Fruit fly (Drosophila melanogaster) whole organism, prepupa: Measurements from ENCODE around the gene amos.

Experiments used
- Blimp-1 ChIP-seq: fragments of 200-800 bp; sonication (Bioruptor generic); optimal IDR thresholded peaks from 3 replicates; lab custom pipeline; 2017; ENCODE audit warnings: missing biosample characterization, missing genetic modification characterization, mild to moderate bottlenecking, moderate library complexity, missing genetic modification reagents
- CG10631 ChIP-seq: fragments of 200-800 bp; sonication (Bioruptor generic); optimal IDR thresholded peaks from 2 replicates; lab custom pipeline; 2016; ENCODE audit warnings: missing biosample characterization, missing genetic modification characterization
- CG11762 ChIP-seq: fragments of 200-800 bp; sonication (Bioruptor generic); optimal IDR thresholded peaks from 3 replicates; lab custom pipeline; 2016; ENCODE audit warnings: missing biosample characterization, missing genetic modification characterization; ENCODE audit not compliant: insufficient read depth
- CG11902 ChIP-seq: fragments of 200-800 bp; sonication (Bioruptor generic); optimal IDR thresholded peaks from 3 replicates; lab custom pipeline; 2016; ENCODE audit warnings: missing biosample characterization, missing genetic modification characterization
- CG15336 ChIP-seq: fragments of 200-800 bp; sonication (Bioruptor generic); IDR thresholded peaks from 2 replicates; pipeline ENCODE4 v1.3.6; 2022; ENCODE audit warnings: missing biosample characterization, missing genetic modification characterization
- CG1621 ChIP-seq: fragments of 200-800 bp; sonication (Bioruptor generic); optimal IDR thresholded peaks from 3 replicates; lab custom pipeline; 2018; ENCODE audit warnings: missing biosample characterization, mild to moderate bottlenecking, missing genetic modification characterization
- CG3032 ChIP-seq: fragments of 200-800 bp; optimal IDR thresholded peaks from 2 replicates; lab custom pipeline; 2019; ENCODE audit warnings: missing biosample characterization, mild to moderate bottlenecking, missing genetic modification characterization, moderate library complexity
- CG31627 ChIP-seq: fragments of 200-800 bp; sonication (Bioruptor generic); optimal IDR thresholded peaks from 3 replicates; lab custom pipeline; 2016; ENCODE audit warnings: missing biosample characterization, missing genetic modification characterization
- CG34406 ChIP-seq: fragments of 200-800 bp; sonication (Bioruptor generic); optimal IDR thresholded peaks from 3 replicates; lab custom pipeline; 2016; ENCODE audit warnings: missing biosample characterization, missing genetic modification characterization
- CG3919 ChIP-seq: fragments of 200-800 bp; sonication (Bioruptor generic); optimal IDR thresholded peaks from 3 replicates; lab custom pipeline; 2016; ENCODE audit warnings: missing biosample characterization, missing genetic modification characterization
- CG4318 ChIP-seq: fragments of 200-800 bp; sonication (Bioruptor generic); optimal IDR thresholded peaks from 3 replicates; lab custom pipeline; 2017; ENCODE audit warnings: missing biosample characterization, mild to moderate bottlenecking, missing genetic modification characterization
- CG6276 ChIP-seq: fragments of 200-800 bp; sonication (Bioruptor generic); optimal IDR thresholded peaks from 2 replicates; lab custom pipeline; 2017; ENCODE audit warnings: missing biosample characterization, mild to moderate bottlenecking, missing genetic modification characterization
- CG6808 ChIP-seq: fragments of 200-800 bp; sonication (Bioruptor generic); optimal IDR thresholded peaks from 3 replicates; lab custom pipeline; 2017; ENCODE audit warnings: missing biosample characterization, missing genetic modification characterization, mild to moderate bottlenecking, moderate library complexity, missing genetic modification reagents
- CG6854 ChIP-seq: fragments of 200-800 bp; sonication (Bioruptor generic); optimal IDR thresholded peaks from 2 replicates; lab custom pipeline; 2017; ENCODE audit warnings: missing biosample characterization, mild to moderate bottlenecking, missing genetic modification characterization
- CG7368 ChIP-seq: fragments of 200-800 bp; sonication (Bioruptor generic); optimal IDR thresholded peaks from 3 replicates; lab custom pipeline; 2016; ENCODE audit warnings: missing biosample characterization, missing genetic modification characterization
- CG8119 ChIP-seq: fragments of 200-800 bp; sonication (Bioruptor generic); IDR thresholded peaks from 3 replicates; pipeline ENCODE4 v1.3.6; 2022; ENCODE audit warnings: missing biosample characterization, missing genetic modification characterization
- CG8319 ChIP-seq: fragments of 200-800 bp; sonication (Bioruptor generic); optimal IDR thresholded peaks from 3 replicates; lab custom pipeline; 2016; ENCODE audit warnings: missing biosample characterization, missing genetic modification characterization
- CG8632 ChIP-seq: fragments of 200-800 bp; sonication (Bioruptor generic); optimal IDR thresholded peaks from 3 replicates; lab custom pipeline; 2016; ENCODE audit warnings: missing biosample characterization, missing genetic modification characterization
- CG9139 ChIP-seq: fragments of 200-800 bp; sonication (Bioruptor generic); optimal IDR thresholded peaks from 3 replicates; lab custom pipeline; 2017; ENCODE audit warnings: missing biosample characterization, mild to moderate bottlenecking, missing genetic modification characterization
- Eip75B ChIP-seq: fragments of 200-800 bp; sonication (Bioruptor generic); optimal IDR thresholded peaks from 3 replicates; lab custom pipeline; 2016; ENCODE audit warnings: missing biosample characterization, missing genetic modification characterization
- Eip78C ChIP-seq: fragments of 200-800 bp; sonication (Bioruptor generic); peaks from one replicate; lab custom pipeline; 2016; ENCODE audit warnings: missing biosample characterization, missing genetic modification characterization
- Hr38 ChIP-seq: sonication (Bioruptor generic); optimal IDR thresholded peaks from 2 replicates; lab custom pipeline; 2016; ENCODE audit warnings: missing biosample characterization, missing genetic modification characterization
- Hr39 ChIP-seq: fragments of 200-800 bp; sonication (Bioruptor generic); optimal IDR thresholded peaks from 2 replicates; lab custom pipeline; 2016; ENCODE audit warnings: missing biosample characterization, missing genetic modification characterization
- Hr4 ChIP-seq: fragments of 200-800 bp; sonication (Bioruptor generic); optimal IDR thresholded peaks from 3 replicates; lab custom pipeline; 2016; ENCODE audit warnings: missing biosample characterization, missing genetic modification characterization
- Lpt ChIP-seq: fragments of 200-800 bp; sonication (Bioruptor generic); optimal IDR thresholded peaks from 3 replicates; lab custom pipeline; 2016; ENCODE audit warnings: missing biosample characterization, missing genetic modification characterization
- Met ChIP-seq: fragments of 200-800 bp; sonication (Bioruptor generic); optimal IDR thresholded peaks from 3 replicates; lab custom pipeline; 2016; ENCODE audit warnings: missing biosample characterization, missing genetic modification characterization
- Sox102F ChIP-seq: fragments of 200-800 bp; sonication (Bioruptor generic); optimal IDR thresholded peaks from 2 replicates; lab custom pipeline; 2016; ENCODE audit warnings: missing biosample characterization, mild to moderate bottlenecking, missing genetic modification characterization
- Sox14 ChIP-seq: fragments of 200-800 bp; sonication (Bioruptor generic); optimal IDR thresholded peaks from 3 replicates; lab custom pipeline; 2016; ENCODE audit warnings: missing biosample characterization, missing genetic modification characterization
- achi ChIP-seq: fragments of 200-800 bp; sonication (Bioruptor generic); optimal IDR thresholded peaks from 3 replicates; lab custom pipeline; 2016; ENCODE audit warnings: missing biosample characterization, missing genetic modification characterization
- acj6 ChIP-seq: fragments of 200-800 bp; sonication (Bioruptor generic); optimal IDR thresholded peaks from 3 replicates; lab custom pipeline; 2016; ENCODE audit warnings: missing biosample characterization, missing genetic modification characterization
- cyc ChIP-seq: fragments of 200-800 bp; sonication (Bioruptor generic); optimal IDR thresholded peaks from 3 replicates; lab custom pipeline; 2016; ENCODE audit warnings: missing biosample characterization, missing genetic modification characterization
- dac ChIP-seq: fragments of 200-800 bp; sonication (Bioruptor generic); optimal IDR thresholded peaks from 2 replicates; lab custom pipeline; 2017; ENCODE audit warnings: missing biosample characterization, mild to moderate bottlenecking, missing genetic modification characterization
- dsx ChIP-seq: fragments of 200-800 bp; optimal IDR thresholded peaks from 3 replicates; lab custom pipeline; 2019; ENCODE audit warnings: missing biosample characterization, mild to moderate bottlenecking, missing genetic modification characterization, moderate library complexity; ENCODE audit not compliant: poor library complexity, severe bottlenecking
- eg ChIP-seq: fragments of 200-800 bp; sonication (Bioruptor generic); IDR thresholded peaks from 3 replicates; pipeline ENCODE4 v1.3.6; 2022; ENCODE audit warnings: missing biosample characterization, missing genetic modification characterization
- esn ChIP-seq: fragments of 200-800 bp; sonication (Bioruptor generic); optimal IDR thresholded peaks from 2 replicates; lab custom pipeline; 2016; ENCODE audit warnings: missing biosample characterization, mild to moderate bottlenecking, missing genetic modification characterization, moderate library complexity
- fd59A ChIP-seq: fragments of 200-800 bp; sonication (Bioruptor generic); optimal IDR thresholded peaks from 2 replicates; lab custom pipeline; 2017; ENCODE audit warnings: missing biosample characterization, mild to moderate bottlenecking, missing genetic modification characterization, missing genetic modification reagents
- fd85E ChIP-seq: fragments of 200-800 bp; sonication (Bioruptor generic); optimal IDR thresholded peaks from 3 replicates; lab custom pipeline; 2016; ENCODE audit warnings: missing biosample characterization, missing genetic modification characterization
- fkh ChIP-seq: fragments of 200-800 bp; sonication (Bioruptor generic); optimal IDR thresholded peaks from 3 replicates; lab custom pipeline; 2017; ENCODE audit warnings: missing biosample characterization, mild to moderate bottlenecking, missing genetic modification characterization, moderate library complexity
- lz ChIP-seq: fragments of 200-800 bp; sonication (Bioruptor generic); optimal IDR thresholded peaks from 3 replicates; lab custom pipeline; 2016; ENCODE audit warnings: missing biosample characterization, missing genetic modification characterization
- net ChIP-seq: fragments of 200-800 bp; sonication (Bioruptor generic); optimal IDR thresholded peaks from 3 replicates; lab custom pipeline; 2016; ENCODE audit warnings: missing biosample characterization, missing genetic modification characterization
- pdm3 ChIP-seq: fragments of 200-800 bp; sonication (Bioruptor generic); optimal IDR thresholded peaks from 3 replicates; lab custom pipeline; 2016; ENCODE audit warnings: missing biosample characterization, missing genetic modification characterization
- salr ChIP-seq, 2 experiments: fragments of 200-800 bp; sonication (Bioruptor generic); optimal IDR thresholded peaks; 3 replicates each; lab custom pipeline; 2016 to 2018; ENCODE audit warnings: missing biosample characterization in 2 of 2, missing genetic modification characterization in 2 of 2, mild to moderate bottlenecking in 1 of 2
- spab ChIP-seq: fragments of 200-800 bp; sonication (Bioruptor generic); optimal IDR thresholded peaks from 2 replicates; lab custom pipeline; 2017; ENCODE audit warnings: missing biosample characterization, mild to moderate bottlenecking, missing genetic modification characterization, missing genetic modification reagents
- svp ChIP-seq: fragments of 200-800 bp; sonication (Bioruptor generic); peaks from one replicate; lab custom pipeline; 2016; ENCODE audit warnings: missing biosample characterization, missing genetic modification characterization
- topi ChIP-seq: fragments of 200-800 bp; sonication (Bioruptor generic); optimal IDR thresholded peaks from 3 replicates; lab custom pipeline; 2016; ENCODE audit warnings: missing biosample characterization, missing genetic modification characterization
- vri ChIP-seq: fragments of 200-800 bp; sonication (Bioruptor generic); optimal IDR thresholded peaks from 3 replicates; lab custom pipeline; 2016; ENCODE audit warnings: missing biosample characterization, mild to moderate bottlenecking, missing genetic modification characterization

Gene amos

DNA sequence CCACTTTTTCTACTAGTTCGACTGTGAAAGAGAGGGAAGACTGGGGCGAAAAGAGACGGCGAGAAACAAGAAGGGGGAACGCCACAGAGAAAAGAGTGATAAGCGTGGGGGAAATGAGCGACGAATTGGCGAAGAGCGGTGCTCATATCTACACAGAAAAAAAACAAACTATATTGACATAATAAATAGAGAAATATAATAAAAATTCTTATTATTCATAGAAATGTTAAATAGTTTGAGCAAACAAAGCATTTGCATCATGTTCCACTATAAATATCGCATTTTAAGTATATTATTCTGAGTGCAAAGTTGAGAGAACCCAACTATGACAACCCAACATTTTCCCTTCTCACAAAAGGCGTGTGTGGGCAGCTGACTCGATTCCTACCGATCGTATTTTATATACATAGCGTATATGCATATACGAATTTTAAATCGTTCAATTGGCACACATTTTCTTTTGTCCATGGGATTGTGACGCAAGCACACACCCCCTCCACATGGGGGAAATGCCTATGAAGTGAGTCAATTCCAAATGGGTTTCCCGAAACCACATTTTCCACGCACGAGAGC is 38.7 kb downstream of the amos start (continued):
- TF ChIP-seq CG1621 (tag; lab: Kevin White, UChicago) (peak; percentile 33), Met (GFP tag; lab: Kevin White, UChicago) (peak; percentile 41), lz (GFP tag; lab: Kevin White, UChicago) (peak; percentile 38), CG8632 (peak; percentile 71), CG7368 (peak; percentile 64), CG6276 (GFP tag; lab: Kevin White, UChicago) (peak; percentile 72), CG34406 (GFP tag; lab: Kevin White, UChicago) (peak; percentile 73), eg (GFP tag; lab: Robert Waterston, UW) (peak; percentile 89), svp (peak; percentile 77)

DNA sequence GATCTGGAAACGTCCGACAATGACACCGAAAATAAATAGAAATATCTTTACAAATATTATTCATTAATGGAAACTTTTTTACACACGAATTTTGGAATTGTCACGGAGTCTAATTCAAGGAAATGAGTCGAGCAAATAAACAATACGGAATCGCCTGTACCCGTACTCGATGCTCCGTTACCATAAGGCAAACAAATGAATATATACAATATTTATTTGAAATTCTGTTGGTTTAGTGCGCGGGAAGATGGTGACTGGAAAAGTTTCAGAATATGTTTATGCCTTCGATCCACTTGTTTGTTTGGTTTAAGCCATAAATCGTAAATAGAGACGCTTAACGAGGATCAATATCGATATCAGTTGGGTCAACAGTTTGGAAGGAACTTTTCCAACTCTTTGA is 40.3 kb downstream of the amos start:
- no peak for TF ChIP-seq Eip78C (GFP tag; lab: Kevin White, UChicago)
- TF ChIP-seq acj6 (GFP tag; lab: Kevin White, UChicago): no peak
- TF ChIP-seq CG7368: no peak
- TF ChIP-seq fkh (GFP tag; lab: Kevin White, UChicago): peak; percentile 87
- TF ChIP-seq CG34406 (GFP tag; lab: Kevin White, UChicago): no peak
- no peak for TF ChIP-seq Hr4 (GFP tag; lab: Kevin White, UChicago)

DNA sequence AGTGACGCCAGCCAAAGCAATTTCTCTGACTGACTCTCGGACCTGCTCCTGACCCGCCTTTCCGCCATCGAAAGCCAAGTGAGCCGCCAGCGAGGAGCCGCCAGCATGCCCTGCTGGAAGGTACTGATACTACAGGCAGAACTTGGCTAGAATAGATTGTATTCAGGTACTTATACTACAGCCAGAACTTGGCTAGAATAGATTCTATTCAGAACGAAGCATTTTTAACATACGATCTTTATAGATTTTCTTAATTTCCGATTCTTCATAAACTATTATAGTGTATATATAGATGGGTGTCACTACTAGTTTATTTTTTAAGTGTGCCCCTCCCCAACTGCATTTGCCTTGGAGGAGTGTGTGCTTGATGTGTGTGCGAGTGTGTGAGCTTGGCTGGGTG is 42.5 kb downstream of the amos start:
- TF ChIP-seq CG6854 (GFP tag; lab: Kevin White, UChicago) (no peak), vri (no peak), CG7368 (no peak), CG9139 (no peak), Hr38 (GFP tag; lab: Kevin White, UChicago) (no peak), CG1621 (tag; lab: Kevin White, UChicago) (no peak), eg (GFP tag; lab: Robert Waterston, UW) (no peak; the same call in 2 of the 3 replicates), CG15336 (GFP tag; lab: Robert Waterston, UW) (peak; percentile 53), lz (GFP tag; lab: Kevin White, UChicago) (no peak), CG34406 (GFP tag; lab: Kevin White, UChicago) (no peak), pdm3 (peak; percentile 25), CG31627 (GFP tag; lab: Kevin White, UChicago) (no peak), achi (GFP tag; lab: Kevin White, UChicago) (no peak), dsx (no peak), CG8319 (GFP tag; lab: Kevin White, UChicago) (no peak), salr (GFP tag; optimal IDR thresholded peaks at IDR 0.05; lab: Kevin White, UChicago) (no peak), topi (GFP tag; lab: Kevin White, UChicago) (no peak), net (GFP tag; lab: Kevin White, UChicago) (peak; percentile 12), fd85E (GFP tag; lab: Kevin White, UChicago) (no peak), CG8119 (GFP tag; lab: Robert Waterston, UW) (peak; percentile 56; the same call in 1 of the 3 replicates), fd59A (GFP tag; lab: Kevin White, UChicago) (no peak), CG3032 (tag; lab: Kevin White, UChicago) (no peak), CG3919 (no peak), CG8632 (no peak), CG4318 (GFP tag; lab: Kevin White, UChicago) (peak; percentile 5), svp (no peak), CG10631 (GFP tag; lab: Kevin White, UChicago) (no peak), Sox14 (GFP tag; lab: Kevin White, UChicago) (peak; percentile 2), fkh (GFP tag; lab: Kevin White, UChicago) (no peak), dac (GFP tag; lab: Kevin White, UChicago) (no peak), Sox102F (GFP tag; lab: Kevin White, UChicago) (no peak), cyc (no peak), Lpt (GFP tag; lab: Kevin White, UChicago) (no peak), CG11762 (GFP tag; lab: Kevin White, UChicago) (no peak), esn (GFP tag; lab: Kevin White, UChicago) (no peak), CG6276 (GFP tag; lab: Kevin White, UChicago) (no peak), Hr39 (GFP tag; lab: Kevin White, UChicago) (no peak), Eip75B (GFP tag; lab: Kevin White, UChicago) (no peak), Blimp-1 (no peak), spab (GFP tag; lab: Kevin White, UChicago) (no peak), CG11902 (no peak), Hr4 (GFP tag; lab: Kevin White, UChicago) (peak; percentile 61), CG6808 (GFP tag; lab: Kevin White, UChicago) (no peak)
